Worm (Caenorhabditis elegans): ENCODE results near the gene mrpl-35.
A peak's percentile ranks its signal among the peaks of the same experiment; 100 is the strongest.

Gene mrpl-35

DNA sequence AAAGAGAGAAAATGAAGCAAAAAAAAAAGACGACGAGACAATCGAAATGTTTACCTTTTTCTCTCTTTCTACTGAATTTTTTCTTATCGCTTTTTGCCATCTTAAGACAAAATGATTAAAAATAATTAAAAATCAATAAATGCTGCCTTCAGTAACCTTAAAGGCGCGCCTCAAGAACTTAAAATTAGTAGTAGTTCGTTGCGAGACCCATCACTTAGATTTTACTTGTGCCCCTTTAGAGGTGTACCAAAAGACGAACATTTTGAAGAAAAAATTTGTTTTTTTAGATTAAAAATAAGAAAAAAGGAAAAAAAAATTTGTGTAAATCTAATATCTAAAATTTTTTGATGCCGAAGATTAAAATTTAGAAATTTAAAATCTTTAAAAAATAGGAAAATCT is 39.1 kb upstream of the mrpl-35 start:
- TF ChIP-seq daf-16 (GFP tag; optimal IDR thresholded peaks at IDR 0.05), result no peak
- TF ChIP-seq daf-16 (tag; optimal IDR thresholded peaks at IDR 0.05), result peak; percentile 12
- TF ChIP-seq daf-12 (tag; optimal IDR thresholded peaks at IDR 0.05), result no peak
- TF ChIP-seq spr-1 (tag; optimal IDR thresholded peaks at IDR 0.05), result no peak
- TF ChIP-seq ZK337.2 (GFP tag; IDR thresholded peaks at IDR 0.05), result no peak
- TF ChIP-seq lin-15B (tag; optimal IDR thresholded peaks at IDR 0.05), result no peak

DNA sequence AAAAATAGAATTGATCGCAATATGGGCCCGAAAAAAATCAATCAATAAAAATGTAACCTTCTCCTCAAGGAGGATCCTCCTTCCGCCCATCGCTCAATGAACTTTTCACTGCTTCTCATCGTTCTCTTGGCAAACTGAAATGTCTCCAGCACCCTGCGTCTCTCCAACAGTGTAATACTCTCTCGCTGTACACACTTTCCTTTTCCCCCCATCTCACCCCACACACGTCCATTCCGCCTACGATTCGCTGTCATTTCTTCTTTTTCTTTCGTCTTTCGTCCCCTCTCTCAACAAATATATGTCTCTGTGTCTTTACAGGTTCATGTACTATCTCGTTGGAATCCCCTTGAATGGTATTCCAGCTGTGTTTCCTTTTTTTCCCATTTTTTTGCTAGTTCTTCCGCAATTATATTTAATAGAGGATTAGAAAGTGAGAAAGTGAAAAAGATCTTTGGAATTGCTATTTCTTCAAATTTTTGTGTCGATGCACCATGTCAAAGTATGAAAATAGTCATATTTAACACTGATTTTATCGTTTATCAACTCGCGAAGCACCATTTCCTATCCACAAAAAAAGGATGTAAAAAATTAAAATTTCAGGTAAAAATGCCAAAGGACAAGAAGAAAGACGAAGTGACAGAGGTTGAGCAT is 38.5 kb upstream of the mrpl-35 start, which contains the start of gene rsu-1:
TSS of gene rsu-1 (plus strand) at position 601 of the 651 bp plus-strand sequence.
- TF ChIP-seq ZK546.5 (tag; optimal IDR thresholded peaks at IDR 0.05) (no peak), spr-1 (tag; optimal IDR thresholded peaks at IDR 0.05) (peak; percentile 68), nhr-10 (tag; optimal IDR thresholded peaks at IDR 0.05) (no peak), tra-1 (GFP tag; IDR thresholded peaks at IDR 0.05) (0 out of 2 replicates have a peak, but pooled peaks have one; percentile 25), arid-1 (GFP tag; conservative IDR thresholded peaks at IDR 0.05) (0 out of 2 replicates have a peak, but pooled peaks have one; percentile 35), zip-11 (GFP tag; IDR thresholded peaks at IDR 0.05) (no peak), rbr-2 (tag; optimal IDR thresholded peaks at IDR 0.05) (peak; percentile 66), mes-2 (tag; optimal IDR thresholded peaks at IDR 0.05; ENCODE audit: poor library complexity, severe bottlenecking) (peak; percentile 73), nhr-11 (tag; optimal IDR thresholded peaks at IDR 0.05) (peak; percentile 4), nhr-6 (tag; optimal IDR thresholded peaks at IDR 0.05) (peak; percentile 43), spr-3 (GFP tag; optimal IDR thresholded peaks at IDR 0.05) (no peak), hmg-1.1 (GFP tag; IDR thresholded peaks at IDR 0.05) (peak; percentile 84), lsy-2 (tag; optimal IDR thresholded peaks at IDR 0.05) (peak in 1 of 2 experiments; percentile 70), mxl-2 (GFP tag; conservative IDR thresholded peaks at IDR 0.05) (no peak), sdz-12 (GFP tag; optimal IDR thresholded peaks at IDR 0.05) (no peak), T26A8.4 (GFP tag; IDR thresholded peaks at IDR 0.05) (peak; percentile 47), lin-38 (GFP tag; IDR thresholded peaks at IDR 0.05) (peak; percentile 41), pha-4 (GFP tag; IDR thresholded peaks at IDR 0.05) (no peak), pha-4 (tag; optimal IDR thresholded peaks at IDR 0.05) (peak; percentile 41), nhr-25 (tag; optimal IDR thresholded peaks at IDR 0.05; ENCODE audit: borderline replicate concordance, insufficient read depth) (peak; percentile 51), hlh-30 (tag; optimal IDR thresholded peaks at IDR 0.05; ENCODE audit: insufficient read depth) (peak; percentile 10), lin-13 (GFP tag; optimal IDR thresholded peaks at IDR 0.05) (peak; percentile 8), F10B5.3 (tag; optimal IDR thresholded peaks at IDR 0.05) (no peak), jun-1 (tag; optimal IDR thresholded peaks at IDR 0.05) (no peak), F49E8.2 (tag; optimal IDR thresholded peaks at IDR 0.05; ENCODE audit: borderline replicate concordance) (no peak), madf-5 (GFP tag; IDR thresholded peaks at IDR 0.05) (no peak), dpl-1 (GFP tag; optimal IDR thresholded peaks at IDR 0.05) (peak; percentile 46), pqm-1 (tag; optimal IDR thresholded peaks at IDR 0.05) (no peak), aha-1 (tag) (peak; percentile 72), nhr-48 (tag; optimal IDR thresholded peaks at IDR 0.05) (peak; percentile 67), unc-39 (tag; optimal IDR thresholded peaks at IDR 0.05) (no peak), ztf-7 (tag; optimal IDR thresholded peaks at IDR 0.05) (peak; percentile 8), mdl-1 (tag; optimal IDR thresholded peaks at IDR 0.05) (peak in 1 of 2 experiments; percentile 69), mep-1 (tag; optimal IDR thresholded peaks at IDR 0.05) (peak; percentile 77), daf-16 (GFP tag; optimal IDR thresholded peaks at IDR 0.05) (peak in 1 of 2 experiments; percentile 8), daf-16 (tag; optimal IDR thresholded peaks at IDR 0.05) (peak; percentile 49), nhr-28 (tag; optimal IDR thresholded peaks at IDR 0.05) (peak; percentile 86), mxl-3 (GFP tag; optimal IDR thresholded peaks at IDR 0.05) (peak; percentile 16), dve-1 (tag; optimal IDR thresholded peaks at IDR 0.05; ENCODE audit: insufficient read depth) (peak; percentile 70), hlh-11 (tag; optimal IDR thresholded peaks at IDR 0.05) (peak; percentile 84), duxl-1 (tag; optimal IDR thresholded peaks at IDR 0.05; ENCODE audit: poor library complexity) (peak; percentile 26), daf-12 (tag; optimal IDR thresholded peaks at IDR 0.05) (no peak), F26F4.8 (GFP tag; conservative IDR thresholded peaks at IDR 0.05) (no peak), R02D3.7 (tag; optimal IDR thresholded peaks at IDR 0.05) (no peak), dmd-6 (GFP tag; IDR thresholded peaks at IDR 0.05) (peak; percentile 63)
